Fruit fly (Drosophila melanogaster) whole organism, prepupa: ENCODE results near the gene fit.

ENCODE experiments used
- Blimp-1 ChIP-seq: fragments of 200-800 bp; sonication (Bioruptor generic); optimal IDR thresholded peaks from 3 replicates; lab custom pipeline; 2017; ENCODE audit warnings: missing biosample characterization, missing genetic modification characterization, mild to moderate bottlenecking, moderate library complexity, missing genetic modification reagents
- CG10631 ChIP-seq: fragments of 200-800 bp; sonication (Bioruptor generic); optimal IDR thresholded peaks from 2 replicates; lab custom pipeline; 2016; ENCODE audit warnings: missing biosample characterization, missing genetic modification characterization
- CG10669 ChIP-seq: fragments of 200-800 bp; sonication (Bioruptor generic); optimal IDR thresholded peaks from 3 replicates; lab custom pipeline; 2018; ENCODE audit warnings: missing biosample characterization, mild to moderate bottlenecking, missing genetic modification characterization, moderate library complexity
- CG11294 ChIP-seq: fragments of 200-800 bp; sonication (Bioruptor generic); IDR thresholded peaks from 2 replicates; pipeline ENCODE4 v1.3.6; 2022; ENCODE audit warnings: missing biosample characterization, missing genetic modification characterization
- CG11762 ChIP-seq: fragments of 200-800 bp; sonication (Bioruptor generic); optimal IDR thresholded peaks from 3 replicates; lab custom pipeline; 2016; ENCODE audit warnings: missing biosample characterization, missing genetic modification characterization; ENCODE audit not compliant: insufficient read depth
- CG11902 ChIP-seq: fragments of 200-800 bp; sonication (Bioruptor generic); optimal IDR thresholded peaks from 3 replicates; lab custom pipeline; 2016; ENCODE audit warnings: missing biosample characterization, missing genetic modification characterization
- CG1621 ChIP-seq: fragments of 200-800 bp; sonication (Bioruptor generic); optimal IDR thresholded peaks from 3 replicates; lab custom pipeline; 2018; ENCODE audit warnings: missing biosample characterization, mild to moderate bottlenecking, missing genetic modification characterization
- CG16779 ChIP-seq: fragments of 200-800 bp; sonication (Bioruptor generic); optimal IDR thresholded peaks from 3 replicates; lab custom pipeline; 2017; ENCODE audit warnings: missing biosample characterization, mild to moderate bottlenecking, missing genetic modification characterization
- CG31627 ChIP-seq: fragments of 200-800 bp; sonication (Bioruptor generic); optimal IDR thresholded peaks from 3 replicates; lab custom pipeline; 2016; ENCODE audit warnings: missing biosample characterization, missing genetic modification characterization
- CG32006 ChIP-seq: fragments of 200-800 bp; sonication (Bioruptor generic); optimal IDR thresholded peaks from 3 replicates; lab custom pipeline; 2017; ENCODE audit warnings: missing biosample characterization, mild to moderate bottlenecking, missing genetic modification characterization
- CG4318 ChIP-seq: fragments of 200-800 bp; sonication (Bioruptor generic); optimal IDR thresholded peaks from 3 replicates; lab custom pipeline; 2017; ENCODE audit warnings: missing biosample characterization, mild to moderate bottlenecking, missing genetic modification characterization
- CG6163 ChIP-seq: fragments of 200-800 bp; sonication (Bioruptor generic); IDR thresholded peaks from 3 replicates; pipeline ENCODE4 v1.3.6; 2022; ENCODE audit warnings: missing biosample characterization, missing genetic modification characterization
- CG6792 ChIP-seq: fragments of 200-800 bp; sonication (Bioruptor generic); optimal IDR thresholded peaks from 3 replicates; lab custom pipeline; 2016; ENCODE audit warnings: missing biosample characterization, missing genetic modification characterization
- CG6854 ChIP-seq: fragments of 200-800 bp; sonication (Bioruptor generic); optimal IDR thresholded peaks from 2 replicates; lab custom pipeline; 2017; ENCODE audit warnings: missing biosample characterization, mild to moderate bottlenecking, missing genetic modification characterization
- CG7368 ChIP-seq: fragments of 200-800 bp; sonication (Bioruptor generic); optimal IDR thresholded peaks from 3 replicates; lab custom pipeline; 2016; ENCODE audit warnings: missing biosample characterization, missing genetic modification characterization
- CG8119 ChIP-seq: fragments of 200-800 bp; sonication (Bioruptor generic); IDR thresholded peaks from 3 replicates; pipeline ENCODE4 v1.3.6; 2022; ENCODE audit warnings: missing biosample characterization, missing genetic modification characterization
- CG8319 ChIP-seq: fragments of 200-800 bp; sonication (Bioruptor generic); optimal IDR thresholded peaks from 3 replicates; lab custom pipeline; 2016; ENCODE audit warnings: missing biosample characterization, missing genetic modification characterization
- CG9139 ChIP-seq: fragments of 200-800 bp; sonication (Bioruptor generic); optimal IDR thresholded peaks from 3 replicates; lab custom pipeline; 2017; ENCODE audit warnings: missing biosample characterization, mild to moderate bottlenecking, missing genetic modification characterization
- Eip75B ChIP-seq: fragments of 200-800 bp; sonication (Bioruptor generic); optimal IDR thresholded peaks from 3 replicates; lab custom pipeline; 2016; ENCODE audit warnings: missing biosample characterization, missing genetic modification characterization
- Eip78C ChIP-seq: fragments of 200-800 bp; sonication (Bioruptor generic); peaks from one replicate; lab custom pipeline; 2016; ENCODE audit warnings: missing biosample characterization, missing genetic modification characterization
- Eip93F ChIP-seq: fragments of 200-800 bp; sonication (Bioruptor generic); optimal IDR thresholded peaks from 2 replicates; lab custom pipeline; 2016; ENCODE audit warnings: missing biosample characterization, mild to moderate bottlenecking, missing genetic modification characterization
- Ets21C ChIP-seq: fragments of 200-800 bp; sonication (Bioruptor generic); optimal IDR thresholded peaks from 3 replicates; lab custom pipeline; 2016; ENCODE audit warnings: missing biosample characterization, missing genetic modification characterization
- Gug ChIP-seq: fragments of 200-800 bp; sonication (Bioruptor generic); IDR thresholded peaks from 2 replicates; pipeline ENCODE4 v1.3.6; 2022; ENCODE audit warnings: missing biosample characterization, missing genetic modification characterization
- Hr38 ChIP-seq: sonication (Bioruptor generic); optimal IDR thresholded peaks from 2 replicates; lab custom pipeline; 2016; ENCODE audit warnings: missing biosample characterization, missing genetic modification characterization
- Lpt ChIP-seq: fragments of 200-800 bp; sonication (Bioruptor generic); optimal IDR thresholded peaks from 3 replicates; lab custom pipeline; 2016; ENCODE audit warnings: missing biosample characterization, missing genetic modification characterization
- Met ChIP-seq: fragments of 200-800 bp; sonication (Bioruptor generic); optimal IDR thresholded peaks from 3 replicates; lab custom pipeline; 2016; ENCODE audit warnings: missing biosample characterization, missing genetic modification characterization
- OdsH ChIP-seq: fragments of 200-800 bp; sonication (Bioruptor generic); optimal IDR thresholded peaks from 3 replicates; lab custom pipeline; 2016; ENCODE audit warnings: missing biosample characterization, missing genetic modification characterization
- Smox ChIP-seq: fragments of 200-800 bp; sonication (Bioruptor generic); optimal IDR thresholded peaks from 3 replicates; lab custom pipeline; 2016; ENCODE audit warnings: missing biosample characterization, missing genetic modification characterization
- Sox102F ChIP-seq: fragments of 200-800 bp; sonication (Bioruptor generic); optimal IDR thresholded peaks from 2 replicates; lab custom pipeline; 2016; ENCODE audit warnings: missing biosample characterization, mild to moderate bottlenecking, missing genetic modification characterization
- Sox14 ChIP-seq: fragments of 200-800 bp; sonication (Bioruptor generic); optimal IDR thresholded peaks from 3 replicates; lab custom pipeline; 2016; ENCODE audit warnings: missing biosample characterization, missing genetic modification characterization
- Sox15 ChIP-seq: fragments of 200-800 bp; sonication (Bioruptor generic); optimal IDR thresholded peaks from 3 replicates; lab custom pipeline; 2016; ENCODE audit warnings: missing biosample characterization, missing genetic modification characterization
- achi ChIP-seq: fragments of 200-800 bp; sonication (Bioruptor generic); optimal IDR thresholded peaks from 3 replicates; lab custom pipeline; 2016; ENCODE audit warnings: missing biosample characterization, missing genetic modification characterization
- cyc ChIP-seq: fragments of 200-800 bp; sonication (Bioruptor generic); optimal IDR thresholded peaks from 3 replicates; lab custom pipeline; 2016; ENCODE audit warnings: missing biosample characterization, missing genetic modification characterization
- dac ChIP-seq: fragments of 200-800 bp; sonication (Bioruptor generic); optimal IDR thresholded peaks from 2 replicates; lab custom pipeline; 2017; ENCODE audit warnings: missing biosample characterization, mild to moderate bottlenecking, missing genetic modification characterization
- dsx ChIP-seq: fragments of 200-800 bp; optimal IDR thresholded peaks from 3 replicates; lab custom pipeline; 2019; ENCODE audit warnings: missing biosample characterization, mild to moderate bottlenecking, missing genetic modification characterization, moderate library complexity; ENCODE audit not compliant: poor library complexity, severe bottlenecking
- eg ChIP-seq: fragments of 200-800 bp; sonication (Bioruptor generic); IDR thresholded peaks from 3 replicates; pipeline ENCODE4 v1.3.6; 2022; ENCODE audit warnings: missing biosample characterization, missing genetic modification characterization
- esn ChIP-seq: fragments of 200-800 bp; sonication (Bioruptor generic); optimal IDR thresholded peaks from 2 replicates; lab custom pipeline; 2016; ENCODE audit warnings: missing biosample characterization, mild to moderate bottlenecking, missing genetic modification characterization, moderate library complexity
- fd59A ChIP-seq: fragments of 200-800 bp; sonication (Bioruptor generic); optimal IDR thresholded peaks from 2 replicates; lab custom pipeline; 2017; ENCODE audit warnings: missing biosample characterization, mild to moderate bottlenecking, missing genetic modification characterization, missing genetic modification reagents
- fkh ChIP-seq: fragments of 200-800 bp; sonication (Bioruptor generic); optimal IDR thresholded peaks from 3 replicates; lab custom pipeline; 2017; ENCODE audit warnings: missing biosample characterization, mild to moderate bottlenecking, missing genetic modification characterization, moderate library complexity
- lz ChIP-seq: fragments of 200-800 bp; sonication (Bioruptor generic); optimal IDR thresholded peaks from 3 replicates; lab custom pipeline; 2016; ENCODE audit warnings: missing biosample characterization, missing genetic modification characterization
- net ChIP-seq: fragments of 200-800 bp; sonication (Bioruptor generic); optimal IDR thresholded peaks from 3 replicates; lab custom pipeline; 2016; ENCODE audit warnings: missing biosample characterization, missing genetic modification characterization
- pdm3 ChIP-seq: fragments of 200-800 bp; sonication (Bioruptor generic); optimal IDR thresholded peaks from 3 replicates; lab custom pipeline; 2016; ENCODE audit warnings: missing biosample characterization, missing genetic modification characterization
- salr ChIP-seq, 2 experiments: fragments of 200-800 bp; sonication (Bioruptor generic); optimal IDR thresholded peaks; 3 replicates each; lab custom pipeline; 2016 to 2018; ENCODE audit warnings: missing biosample characterization in 2 of 2, missing genetic modification characterization in 2 of 2, mild to moderate bottlenecking in 1 of 2
- ss ChIP-seq, 2 experiments: fragments of 200-800 bp; sonication (Bioruptor generic); optimal IDR thresholded peaks; 2 replicates in 1 of 2; 3 replicates in 1 of 2; lab custom pipeline; 2017 to 2018; ENCODE audit warnings: mild to moderate bottlenecking in 2 of 2, missing biosample characterization in 2 of 2, missing genetic modification characterization in 2 of 2, moderate library complexity in 1 of 2
- svp ChIP-seq: fragments of 200-800 bp; sonication (Bioruptor generic); peaks from one replicate; lab custom pipeline; 2016; ENCODE audit warnings: missing biosample characterization, missing genetic modification characterization
- topi ChIP-seq: fragments of 200-800 bp; sonication (Bioruptor generic); optimal IDR thresholded peaks from 3 replicates; lab custom pipeline; 2016; ENCODE audit warnings: missing biosample characterization, missing genetic modification characterization

fit gene

DNA sequence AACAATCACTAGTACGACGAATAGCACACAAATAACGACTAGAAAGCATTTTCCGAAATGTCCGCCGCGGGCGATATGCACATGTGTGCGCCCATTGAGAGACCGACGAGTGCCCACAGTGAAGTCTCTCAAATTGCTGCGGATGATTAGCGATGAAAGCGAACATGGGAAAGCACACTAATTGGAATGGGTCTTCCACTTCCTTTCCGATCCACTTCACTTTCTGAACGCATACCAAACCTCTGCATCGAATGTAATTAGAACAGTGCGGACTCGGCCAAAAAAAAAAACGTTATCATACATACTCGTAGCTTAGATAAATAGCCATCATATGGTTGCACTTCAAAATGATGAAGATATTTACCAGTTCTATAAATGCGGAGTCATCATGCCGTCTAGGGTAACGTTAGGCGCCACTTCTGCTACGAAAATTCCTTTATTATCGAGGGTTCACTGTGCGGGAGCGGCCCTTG lies 34.2 kb downstream of the fit start (continued):
- TF ChIP-seq eg = peak; percentile 60
- TF ChIP-seq CG6163 (GFP tag; lab: Robert Waterston, UW) = 0 out of 3 replicates have a peak, but pooled peaks have one; percentile 45
- TF ChIP-seq net (GFP tag; lab: Kevin White, UChicago) = peak; percentile 15
- TF ChIP-seq Sox15 = no peak
- TF ChIP-seq CG31627 (GFP tag; lab: Kevin White, UChicago) = peak; percentile 36
- peak; percentile 64 for TF ChIP-seq CG8119 (GFP tag; lab: Robert Waterston, UW)
- no peak for TF ChIP-seq CG9139 (GFP tag; lab: Kevin White, UChicago)
- no peak for TF ChIP-seq CG7368 (GFP tag; lab: Kevin White, UChicago)
- no peak for TF ChIP-seq Sox102F (GFP tag; lab: Kevin White, UChicago)
- TF ChIP-seq fd59A (GFP tag; lab: Kevin White, UChicago) = no peak
- TF ChIP-seq dac (GFP tag; lab: Kevin White, UChicago) = peak; percentile 9
- TF ChIP-seq topi (GFP tag; lab: Kevin White, UChicago) = peak; percentile 10
- no peak for TF ChIP-seq CG8319 (GFP tag; lab: Kevin White, UChicago)
- 0 out of 2 replicates have a peak, but pooled peaks have one; percentile 48 for TF ChIP-seq Gug
- TF ChIP-seq Ets21C = no peak
- TF ChIP-seq CG11902 (GFP tag; lab: Kevin White, UChicago) = no peak
- TF ChIP-seq Blimp-1 (GFP tag; lab: Kevin White, UChicago) = no peak
- no peak for TF ChIP-seq Eip93F (GFP tag; lab: Kevin White, UChicago)
- TF ChIP-seq fkh = peak; percentile 32
- peak; percentile 74 for TF ChIP-seq Eip78C (GFP tag; lab: Kevin White, UChicago)
- TF ChIP-seq Lpt (GFP tag; lab: Kevin White, UChicago) = no peak

DNA sequence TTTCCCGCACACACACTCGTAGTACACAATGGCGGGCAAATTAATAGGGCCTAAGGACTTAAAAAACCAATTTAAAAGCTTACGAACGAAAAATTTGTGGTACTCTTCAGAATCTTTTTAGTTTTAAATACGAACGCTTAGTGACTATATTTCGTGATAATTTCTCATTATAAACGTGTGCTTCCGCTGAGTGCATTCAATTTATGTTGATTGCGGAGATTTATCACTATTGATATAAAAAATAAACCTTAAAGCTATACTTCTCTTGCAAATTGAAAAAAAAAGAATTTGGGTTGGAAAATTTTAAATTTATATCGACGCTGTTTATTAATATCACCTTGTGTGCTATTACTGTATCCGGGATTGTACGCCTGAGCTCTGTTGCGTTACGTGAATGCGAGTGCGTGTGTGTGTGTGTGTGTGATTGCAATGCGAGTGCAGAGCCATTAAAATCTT lies 35.2 kb downstream of the fit start:
- TF ChIP-seq CG32006 (GFP tag; lab: Kevin White, UChicago) (peak; percentile 98), Smox (GFP tag; lab: Kevin White, UChicago) (peak; percentile 96), fd59A (GFP tag; lab: Kevin White, UChicago) (peak; percentile 94), CG8319 (GFP tag; lab: Kevin White, UChicago) (peak; percentile 93), CG11294 (GFP tag; lab: Robert Waterston, UW) (peak; percentile 83), CG1621 (peak; percentile 78), achi (GFP tag; lab: Kevin White, UChicago) (peak; percentile 93), eg (peak; percentile 88), topi (GFP tag; lab: Kevin White, UChicago) (peak; percentile 98), svp (GFP tag; lab: Kevin White, UChicago) (peak; percentile 98), OdsH (peak; percentile 95), CG4318 (GFP tag; lab: Kevin White, UChicago) (peak; percentile 92), Blimp-1 (GFP tag; lab: Kevin White, UChicago) (peak; percentile 91), lz (GFP tag; lab: Kevin White, UChicago) (peak; percentile 98), CG16779 (tag; lab: Kevin White, UChicago) (peak; percentile 94), Sox14 (GFP tag; lab: Kevin White, UChicago) (peak; percentile 96), dsx (GFP tag; lab: Kevin White, UChicago) (peak; percentile 91), ss (GFP tag; optimal IDR thresholded peaks at IDR 0.05; lab: Kevin White, UChicago) (peak; percentile 95), CG6163 (GFP tag; lab: Robert Waterston, UW) (peak; percentile 86), Gug (peak; percentile 88), cyc (GFP tag; lab: Kevin White, UChicago) (peak; percentile 94), pdm3 (GFP tag; lab: Kevin White, UChicago) (peak; percentile 95), fkh (peak; percentile 24), CG8119 (GFP tag; lab: Robert Waterston, UW) (peak; percentile 94), CG6854 (GFP tag; lab: Kevin White, UChicago) (peak; percentile 96), CG11762 (GFP tag; lab: Kevin White, UChicago) (peak; percentile 94), CG10631 (peak; percentile 94), CG7368 (GFP tag; lab: Kevin White, UChicago) (peak; percentile 87), Eip78C (GFP tag; lab: Kevin White, UChicago) (peak; percentile 100), salr (GFP tag; optimal IDR thresholded peaks at IDR 0.05; lab: Kevin White, UChicago) (peak; percentile 47 to 97), dac (GFP tag; lab: Kevin White, UChicago) (peak; percentile 85), Eip75B (GFP tag; lab: Kevin White, UChicago) (peak; percentile 98), Sox102F (GFP tag; lab: Kevin White, UChicago) (peak; percentile 95), Lpt (GFP tag; lab: Kevin White, UChicago) (peak; percentile 95), Met (GFP tag; lab: Kevin White, UChicago) (peak; percentile 96), CG11902 (GFP tag; lab: Kevin White, UChicago) (peak; percentile 93), esn (GFP tag; lab: Kevin White, UChicago) (peak; percentile 98), CG10669 (peak; percentile 93), net (GFP tag; lab: Kevin White, UChicago) (peak; percentile 95), CG6792 (GFP tag; lab: Kevin White, UChicago) (peak; percentile 97), Hr38 (GFP tag; lab: Kevin White, UChicago) (peak; percentile 17)
